Worm (Caenorhabditis elegans) whole organism, young adult: ENCODE data around the gene pqn-89.

Experiments
- B0261.1 ChIP-seq: sonication (generic microtip); optimal IDR thresholded peaks from 2 replicates; lab custom pipeline; 2016; ENCODE audit warnings: mild to moderate bottlenecking, missing genetic modification characterization, moderate library complexity, missing compliant biosample characterization
- B0336.3 ChIP-seq: fragments of 200-800 bp; sonication (Bioruptor generic); IDR thresholded peaks from 2 replicates; pipeline ENCODE4 v1.3.6; 2022; ENCODE audit warnings: missing genetic modification characterization, missing compliant biosample characterization
- C17E4.6 ChIP-seq: fragments of 200-800 bp; sonication (Bioruptor generic); IDR thresholded peaks from 2 replicates; pipeline ENCODE4 v1.3.6; 2022; ENCODE audit warnings: missing genetic modification reagents, missing genetic modification characterization, missing compliant biosample characterization
- F22D6.2 ChIP-seq: sonication (generic microtip); optimal IDR thresholded peaks from 2 replicates; lab custom pipeline; 2016; ENCODE audit warnings: mild to moderate bottlenecking, missing genetic modification characterization, missing compliant biosample characterization
- Y53G8AR.9 ChIP-seq: fragments of 200-800 bp; sonication (Bioruptor generic); conservative IDR thresholded peaks from 2 replicates; pipeline ENCODE4 v1.3.6; 2022; ENCODE audit warnings: missing genetic modification reagents, missing genetic modification characterization, missing compliant biosample characterization
- aptf-2 ChIP-seq: fragments of 200-800 bp; sonication (Bioruptor generic); conservative IDR thresholded peaks from 2 replicates; pipeline ENCODE4 v1.3.6; 2022; ENCODE audit warnings: missing genetic modification reagents, missing genetic modification characterization, missing compliant biosample characterization
- attf-6 ChIP-seq: fragments of 200-800 bp; sonication (Bioruptor generic); IDR thresholded peaks from 2 replicates; pipeline ENCODE4 v1.3.6; 2022; ENCODE audit warnings: missing genetic modification reagents, missing genetic modification characterization, missing compliant biosample characterization
- ccch-3 ChIP-seq: fragments of 200-800 bp; sonication (Bioruptor generic); optimal IDR thresholded peaks from 2 replicates; lab custom pipeline; 2018; ENCODE audit warnings: mild to moderate bottlenecking, missing genetic modification characterization, missing compliant biosample characterization
- cebp-1 ChIP-seq, 2 experiments: fragments of 200-800 bp in 1 of 2; sonication (Bioruptor generic) in 1 of 2; sonication (generic microtip) in 1 of 2; IDR thresholded peaks in 1 of 2; optimal IDR thresholded peaks in 1 of 2; 2 replicates each; pipeline versions ENCODE4 v1.3.6 to Lab custom; 2017 to 2022; ENCODE audit warnings: missing compliant biosample characterization in 2 of 2, missing genetic modification characterization in 2 of 2, mild to moderate bottlenecking in 1 of 2, missing genetic modification reagents in 1 of 2, moderate library complexity in 1 of 2
- efl-1 ChIP-seq: fragments of 150-350 bp; optimal IDR thresholded peaks from 2 replicates; lab custom pipeline; 2014; ENCODE audit warnings: missing biosample characterization, missing genetic modification reagents, missing genetic modification characterization
- egl-44 ChIP-seq: fragments of 200-800 bp; sonication (Bioruptor generic); IDR thresholded peaks from 2 replicates; pipeline ENCODE4 v1.3.6; 2022; ENCODE audit warnings: missing genetic modification reagents, missing genetic modification characterization, missing compliant biosample characterization
- hlh-12 ChIP-seq: sonication (generic microtip); optimal IDR thresholded peaks from 2 replicates; lab custom pipeline; 2016; ENCODE audit warnings: missing genetic modification characterization, missing compliant biosample characterization
- hmg-1.2 ChIP-seq: fragments of 200-800 bp; sonication (Bioruptor generic); IDR thresholded peaks from 2 replicates; pipeline ENCODE4 v1.3.6; 2022; ENCODE audit warnings: missing genetic modification reagents, missing genetic modification characterization, missing compliant biosample characterization
- let-526 ChIP-seq: fragments of 200-800 bp; sonication (Bioruptor generic); IDR thresholded peaks from 2 replicates; pipeline ENCODE4 v1.3.6; 2022; ENCODE audit warnings: missing genetic modification reagents, missing genetic modification characterization, missing compliant biosample characterization
- let-607 ChIP-seq, 2 experiments: fragments of 200-800 bp in 1 of 2; sonication (Bioruptor generic) in 1 of 2; sonication (generic microtip) in 1 of 2; optimal IDR thresholded peaks; 2 replicates each; lab custom pipeline; 2016 to 2018; ENCODE audit warnings: mild to moderate bottlenecking in 2 of 2, missing compliant biosample characterization in 2 of 2, missing genetic modification characterization in 2 of 2, moderate library complexity in 2 of 2, missing genotype in 1 of 2
- lsy-27 ChIP-seq: sonication (generic microtip); optimal IDR thresholded peaks from 2 replicates; lab custom pipeline; 2017; ENCODE audit warnings: missing genetic modification characterization, mild to moderate bottlenecking, missing compliant biosample characterization, antibody characterized with exemption, missing genotype, borderline replicate concordance; ENCODE audit not compliant: insufficient read depth
- madf-3 ChIP-seq: fragments of 200-800 bp; sonication (Bioruptor generic); IDR thresholded peaks from 2 replicates; pipeline ENCODE4 v1.3.6; 2022; ENCODE audit warnings: missing genetic modification reagents, missing genetic modification characterization, missing compliant biosample characterization
- mxl-1 ChIP-seq: sonication (generic microtip); optimal IDR thresholded peaks from 2 replicates; lab custom pipeline; 2016; ENCODE audit warnings: missing genetic modification characterization, missing compliant biosample characterization
- nfya-1 ChIP-seq: sonication (generic microtip); optimal IDR thresholded peaks from 2 replicates; lab custom pipeline; 2017; ENCODE audit warnings: antibody characterized with exemption, missing compliant biosample characterization, missing genetic modification characterization, borderline replicate concordance; ENCODE audit not compliant: insufficient read depth
- nfya-2 ChIP-seq: fragments of 200-800 bp; sonication (Bioruptor generic); IDR thresholded peaks from 2 replicates; pipeline ENCODE4 v1.3.6; 2022; ENCODE audit warnings: missing genetic modification reagents, missing genetic modification characterization, missing compliant biosample characterization
- nhr-27 ChIP-seq: fragments of 200-800 bp; sonication (Bioruptor generic); optimal IDR thresholded peaks from 2 replicates; lab custom pipeline; 2018; ENCODE audit warnings: mild to moderate bottlenecking, missing genetic modification characterization, moderate library complexity, missing compliant biosample characterization
- pbrm-1 ChIP-seq: fragments of 200-800 bp; sonication (Bioruptor generic); IDR thresholded peaks from 2 replicates; pipeline ENCODE4 v1.3.6; 2022; ENCODE audit warnings: missing genetic modification reagents, missing genetic modification characterization, missing compliant biosample characterization
- rec-8 ChIP-seq, 2 experiments: sonication (generic microtip); optimal IDR thresholded peaks; 2 replicates each; lab custom pipeline; 2016; ENCODE audit warnings: mild to moderate bottlenecking in 2 of 2, missing genetic modification characterization in 2 of 2, missing genetic modification reagents in 2 of 2, missing genotype in 2 of 2, missing biosample characterization in 1 of 2, missing compliant biosample characterization in 1 of 2, moderate library complexity in 1 of 2
- snpc-1.1 ChIP-seq: sonication (generic microtip); optimal IDR thresholded peaks from 2 replicates; lab custom pipeline; 2017; ENCODE audit warnings: missing genetic modification characterization, mild to moderate bottlenecking, missing compliant biosample characterization, antibody characterized with exemption, moderate library complexity, missing genotype, missing genetic modification reagents; ENCODE audit not compliant: insufficient read depth
- snpc-4 ChIP-seq, 5 experiments: fragments of 150-350 bp in 1 of 5; sonication (generic microtip) in 4 of 5; optimal IDR thresholded peaks; 2 replicates each; lab custom pipeline; 2014 to 2018; ENCODE audit warnings: missing genetic modification characterization in 5 of 5, missing biosample characterization in 3 of 5, antibody characterized with exemption in 2 of 5, mild to moderate bottlenecking in 2 of 5, missing compliant biosample characterization in 2 of 5, missing genotype in 2 of 5, moderate library complexity in 2 of 5, missing genetic modification reagents in 1 of 5
- tbx-9 ChIP-seq: sonication (generic microtip); optimal IDR thresholded peaks from 2 replicates; lab custom pipeline; 2016; ENCODE audit warnings: borderline replicate concordance, missing genetic modification characterization, inconsistent platforms, missing compliant biosample characterization
- ztf-18 ChIP-seq: sonication (generic microtip); optimal IDR thresholded peaks from 2 replicates; lab custom pipeline; 2016; ENCODE audit warnings: missing genotype, mild to moderate bottlenecking, missing genetic modification characterization, missing compliant biosample characterization
- ztf-25 ChIP-seq: fragments of 200-800 bp; sonication (Bioruptor generic); IDR thresholded peaks from 2 replicates; pipeline ENCODE4 v1.3.6; 2022; ENCODE audit warnings: missing genetic modification reagents, missing genetic modification characterization, missing compliant biosample characterization
- ztf-6 ChIP-seq: fragments of 200-800 bp; sonication (Bioruptor generic); IDR thresholded peaks from 2 replicates; pipeline ENCODE4 v1.3.6; 2022; ENCODE audit warnings: missing genetic modification reagents, missing genetic modification characterization, missing compliant biosample characterization

pqn-89 gene

DNA sequence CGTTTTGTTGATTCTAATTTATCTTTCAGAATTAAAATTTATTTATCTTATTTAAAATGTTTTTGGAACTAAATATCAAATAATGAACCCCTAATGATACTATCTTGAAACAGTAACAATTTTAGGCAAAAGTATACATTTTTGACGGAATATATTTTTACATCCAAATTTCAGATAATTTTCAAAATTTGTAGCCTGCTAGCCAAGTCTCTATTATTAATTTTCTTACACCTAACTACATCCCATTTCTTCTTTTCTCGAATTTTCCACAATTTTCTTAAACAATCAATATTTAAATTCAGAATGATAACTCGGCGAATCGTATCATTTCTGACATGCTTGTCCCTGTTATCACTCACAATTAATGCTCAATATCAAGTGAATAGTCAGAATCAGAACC is at the start of gene pqn-89:
pqn-89 (plus strand) TSS at position 301 of the 400 bp plus-strand sequence.
- TF ChIP-seq F22D6.2 (tag; lab: Kevin White, UChicago) (no peak), nhr-27 (no peak), aptf-2 (GFP tag; lab: Robert Waterston, UW) (no peak), efl-1 (GFP tag; lab: Kevin White, UChicago) (no peak), B0261.1 (tag; lab: Kevin White, UChicago) (no peak), lsy-27 (tag; lab: Kevin White, UChicago) (no peak), hlh-12 (no peak), mxl-1 (tag; lab: Kevin White, UChicago) (no peak), pbrm-1 (no peak), tbx-9 (tag; lab: Kevin White, UChicago) (no peak), madf-3 (GFP tag; lab: Robert Waterston, UW) (no peak), ccch-3 (no peak), B0336.3 (GFP tag; lab: Robert Waterston, UW) (no peak), ztf-18 (tag; lab: Kevin White, UChicago) (no peak), C17E4.6 (GFP tag; lab: Robert Waterston, UW) (no peak)

DNA sequence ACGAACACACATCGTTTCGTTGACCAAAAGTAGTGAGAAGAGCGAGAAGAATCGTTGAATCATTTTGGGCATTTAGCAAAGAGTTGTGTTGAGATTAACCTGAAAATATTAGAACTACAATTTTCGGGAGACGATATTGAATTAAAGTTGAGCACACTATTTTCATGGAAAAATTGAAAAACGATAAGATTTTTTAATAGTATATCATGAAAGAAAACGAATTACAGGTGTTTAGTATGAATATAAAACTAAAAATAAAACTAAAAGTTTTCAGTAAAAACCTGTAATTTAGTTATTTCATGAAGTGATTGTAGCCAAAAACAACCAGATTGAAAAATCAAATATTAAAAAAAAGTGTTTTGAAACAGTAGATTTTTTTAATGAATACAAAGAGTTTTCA is 49.1 kb upstream of the pqn-89 start, which contains the start of gene lgc-10:
lgc-10 (minus strand) TSS at position 101 of the 400 bp plus-strand sequence.
- TF ChIP-seq ztf-18 (tag; lab: Kevin White, UChicago) = no peak
- no peak for TF ChIP-seq nfya-2
- TF ChIP-seq egl-44 (GFP tag; lab: Robert Waterston, UW) = no peak
- TF ChIP-seq, all 124 proteins: peak for 0

DNA sequence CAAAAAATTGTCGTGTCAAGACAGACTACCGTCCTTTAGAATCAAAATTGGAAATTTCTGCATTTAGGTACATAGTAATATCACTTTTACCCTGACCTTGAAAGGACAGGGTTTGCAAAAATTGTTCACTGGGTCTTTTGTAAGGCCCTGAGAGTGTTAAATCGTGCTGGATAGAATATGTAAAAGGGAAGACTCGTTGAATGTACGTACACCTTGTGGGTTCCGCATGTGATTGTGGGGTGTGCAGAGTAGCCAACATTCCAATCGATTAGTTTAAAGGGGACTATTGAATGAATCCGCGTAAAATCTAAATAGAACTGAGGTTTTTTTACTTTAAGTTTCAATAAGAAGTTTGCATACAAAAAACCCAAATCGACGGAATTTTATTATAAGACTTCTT is 45.9 kb upstream of the pqn-89 start:
- TF ChIP-seq snpc-4 (GFP tag; optimal IDR thresholded peaks at IDR 0.05; lab: Kevin White, UChicago) (peak; percentile 69), snpc-4 (tag; optimal IDR thresholded peaks at IDR 0.05; lab: Kevin White, UChicago) (peak; percentile 66 to 77 (median 73)), let-526 (no peak), attf-6 (GFP tag; lab: Robert Waterston, UW) (peak; percentile 57; the same call in 1 of the 2 replicates), snpc-1.1 (tag; lab: Kevin White, UChicago) (peak; percentile 79)

ce11 chrIV:6464005-6464404 is 42.5 kb upstream of the pqn-89 start, which contains the start of gene acr-25:
Gene acr-25, plus strand, starts transcription at chrIV:6464305.
- TF ChIP-seq Y53G8AR.9 (GFP tag; lab: Robert Waterston, UW) (no peak), nfya-1 (tag; lab: Kevin White, UChicago) (no peak), cebp-1 (GFP tag; IDR thresholded peaks at IDR 0.05; lab: Robert Waterston, UW) (no peak), cebp-1 (tag; optimal IDR thresholded peaks at IDR 0.05; lab: Kevin White, UChicago) (no peak), ccch-3 (no peak), rec-8 (tag; optimal IDR thresholded peaks at IDR 0.05; lab: Kevin White, UChicago) (no peak), ztf-6 (GFP tag; lab: Robert Waterston, UW) (no peak), ztf-25 (GFP tag; lab: Robert Waterston, UW) (no peak), let-607 (tag; optimal IDR thresholded peaks at IDR 0.05; lab: Kevin White, UChicago) (no peak)

- no peak for TF ChIP-seq pbrm-1
- TF ChIP-seq hmg-1.2 (GFP tag; lab: Robert Waterston, UW) = peak; percentile 51; the same call in 1 of the 2 replicates
- TF ChIP-seq, all 124 proteins: peak for 1
These were observed 35.3 kb upstream of the pqn-89 start, which contains the start of gene tmed-13 for ce11 chrIV:6471216-6471615. Gene tmed-13, minus strand, starts transcription at chrIV:6471384.
